Worm (Caenorhabditis elegans) whole organism, mixed stage, embryonic: ENCODE results near the gene ida-1.

Experiments
- ceh-39 ChIP-seq: fragments of 150-350 bp; optimal IDR thresholded peaks from 2 replicates; lab custom pipeline; 2014; ENCODE audit warnings: missing biosample characterization, missing genetic modification characterization
- ceh-83 ChIP-seq: fragments of 200-800 bp; sonication (Bioruptor generic); optimal IDR thresholded peaks from 2 replicates; lab custom pipeline; 2018; ENCODE audit warnings: mild to moderate bottlenecking, missing genetic modification characterization, missing compliant biosample characterization
- ces-1 ChIP-seq: fragments of 150-350 bp; optimal IDR thresholded peaks from 2 replicates; lab custom pipeline; 2014; ENCODE audit warnings: missing biosample characterization, missing genetic modification reagents, missing genetic modification characterization
- elt-1 ChIP-seq: sonication (generic microtip); optimal IDR thresholded peaks from 2 replicates; lab custom pipeline; 2017; ENCODE audit warnings: missing genetic modification characterization, mild to moderate bottlenecking, missing compliant biosample characterization, antibody characterized with exemption, moderate library complexity, borderline replicate concordance; ENCODE audit not compliant: insufficient read depth
- hlh-1 ChIP-seq: fragments of 150-350 bp; optimal IDR thresholded peaks from 2 replicates; lab custom pipeline; 2014; ENCODE audit warnings: missing biosample characterization, missing genetic modification reagents, missing genetic modification characterization
- nhr-2 ChIP-seq: fragments of 150-350 bp; optimal IDR thresholded peaks from 2 replicates; lab custom pipeline; 2014; ENCODE audit warnings: missing biosample characterization, missing genetic modification characterization
- nhr-237 ChIP-seq: fragments of 150-350 bp; optimal IDR thresholded peaks from 2 replicates; lab custom pipeline; 2014; ENCODE audit warnings: missing biosample characterization, missing genetic modification characterization
- nhr-28 ChIP-seq: fragments of 150-350 bp; optimal IDR thresholded peaks from 2 replicates; lab custom pipeline; 2014; ENCODE audit warnings: missing biosample characterization, missing genetic modification characterization
- pha-4 ChIP-seq: fragments of 150-350 bp; optimal IDR thresholded peaks from 2 replicates; lab custom pipeline; 2018; ENCODE audit warnings: missing biosample characterization, missing genetic modification reagents, missing genetic modification characterization
- snpc-4 ChIP-seq: fragments of 150-350 bp; optimal IDR thresholded peaks from 2 replicates; lab custom pipeline; 2014; ENCODE audit warnings: missing biosample characterization, missing genetic modification characterization
- unc-62 ChIP-seq: fragments of 150-350 bp; optimal IDR thresholded peaks from 2 replicates; lab custom pipeline; 2014; ENCODE audit warnings: missing biosample characterization, missing genetic modification reagents, missing genetic modification characterization
- ztf-11 ChIP-seq: fragments of 150-350 bp; optimal IDR thresholded peaks from 2 replicates; lab custom pipeline; 2014; ENCODE audit warnings: missing biosample characterization, missing genetic modification characterization

ce11 chrIII:5718385-5718784, 37.0 kb upstream of the ida-1 start:
- no peak for TF ChIP-seq snpc-4 (tag; lab: Kevin White, UChicago)
- peak; percentile 23 for TF ChIP-seq unc-62 (GFP tag; lab: Kevin White, UChicago)
- TF ChIP-seq pha-4 (tag; lab: Kevin White, UChicago) = no peak
- TF ChIP-seq ceh-39 (tag; lab: Kevin White, UChicago) = peak; percentile 50
- peak; percentile 91 for TF ChIP-seq nhr-2 (tag; lab: Kevin White, UChicago)
- no peak for TF ChIP-seq nhr-237 (tag; lab: Kevin White, UChicago)
- peak; percentile 6 for TF ChIP-seq ztf-11 (tag; lab: Kevin White, UChicago)
- TF ChIP-seq nhr-28 (tag; lab: Kevin White, UChicago) = no peak
- TF ChIP-seq ceh-83 (GFP tag; lab: Kevin White, UChicago) = no peak
- no peak for TF ChIP-seq hlh-1 (tag; lab: Kevin White, UChicago)
- no peak for TF ChIP-seq elt-1 (tag; lab: Kevin White, UChicago)
- peak; percentile 26 for TF ChIP-seq ces-1 (GFP tag; lab: Kevin White, UChicago)
